Worm (Caenorhabditis elegans): ENCODE data around the gene nyn-1.
A peak's percentile ranks its signal among the peaks of the same experiment; 100 is the strongest.

The nyn-1 gene

DNA sequence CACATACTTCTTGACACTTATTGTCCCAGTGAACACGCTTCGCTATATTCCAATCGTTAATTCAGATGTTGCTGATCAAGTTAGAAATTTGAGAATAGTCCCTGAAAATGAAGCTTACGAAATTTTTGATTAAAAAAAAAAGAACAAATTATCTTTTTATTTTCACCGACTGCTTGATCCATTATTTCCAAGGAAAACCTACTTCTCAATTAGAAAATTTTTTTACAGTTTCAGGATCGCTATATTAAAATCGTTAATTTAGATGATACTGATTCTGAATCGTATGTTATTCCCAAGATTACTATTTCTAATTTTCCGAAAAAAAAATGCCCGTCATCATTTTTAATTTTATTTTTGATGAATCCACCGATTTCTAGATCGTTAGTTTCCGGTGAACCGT, 11.8 kb upstream of the nyn-1 start, which contains the start of gene T23G4.127:
Gene T23G4.127, minus strand, starts transcription at position 101 of the 400 bp plus-strand sequence.
- TF ChIP-seq egl-13 (tag; optimal IDR thresholded peaks at IDR 0.05) (no peak), fos-1 (tag; optimal IDR thresholded peaks at IDR 0.05) (no peak), irx-1 (tag; optimal IDR thresholded peaks at IDR 0.05) (no peak), ets-5 (GFP tag; IDR thresholded peaks at IDR 0.05) (no peak), elt-3 (tag; optimal IDR thresholded peaks at IDR 0.05) (no peak), blmp-1 (tag; optimal IDR thresholded peaks at IDR 0.05) (no peak), jun-1 (tag; optimal IDR thresholded peaks at IDR 0.05) (no peak), sptf-1 (tag; optimal IDR thresholded peaks at IDR 0.05) (no peak), ama-1 (optimal IDR thresholded peaks at IDR 0.05) (no peak), pax-3 (tag; optimal IDR thresholded peaks at IDR 0.05) (no peak), nhr-19 (GFP tag; conservative IDR thresholded peaks at IDR 0.05) (no peak), C34B4.2 (tag; optimal IDR thresholded peaks at IDR 0.05) (no peak)

ce11 chrIV:13696900-13697299, 10.1 kb upstream of the nyn-1 start:
- TF ChIP-seq rnt-1 (tag; optimal IDR thresholded peaks at IDR 0.05): peak; percentile 45
- no peak for TF ChIP-seq tbx-2 (tag; optimal IDR thresholded peaks at IDR 0.05)
- TF ChIP-seq nhr-85 (tag): no peak
- peak; percentile 42 for TF ChIP-seq dsc-1 (tag; optimal IDR thresholded peaks at IDR 0.05)

DNA sequence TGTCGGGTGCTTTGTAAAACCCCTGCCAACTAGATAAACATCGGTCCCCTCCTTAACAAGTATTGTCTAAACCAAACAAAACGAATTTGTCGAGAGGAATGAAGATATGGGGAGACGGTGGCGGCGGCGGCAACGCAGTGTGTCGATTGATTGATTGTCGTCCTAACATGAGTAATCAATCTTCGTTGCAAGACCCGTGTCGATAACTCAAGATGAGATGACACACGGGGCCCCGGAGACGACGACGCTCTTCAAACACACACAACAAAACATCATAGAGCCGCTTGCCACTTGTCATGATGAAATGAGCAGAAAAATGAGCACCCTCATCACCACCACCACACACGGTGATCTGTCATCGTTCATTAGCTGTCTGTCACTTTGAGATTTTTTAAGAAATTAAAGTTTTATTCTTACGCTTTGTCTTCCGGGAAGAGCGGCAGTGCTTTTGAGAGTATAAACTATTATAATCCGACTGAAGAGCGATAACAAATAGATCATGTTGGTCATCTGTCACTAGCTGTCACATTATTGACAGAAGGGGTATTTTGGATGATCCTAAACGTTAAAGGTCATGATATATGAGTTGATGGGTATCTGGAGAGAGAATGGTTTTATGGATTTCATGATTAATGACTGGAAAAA, 9.0 kb upstream of the nyn-1 start:
- peak; percentile 43 for TF ChIP-seq vab-15 (tag; optimal IDR thresholded peaks at IDR 0.05)
- no peak for TF ChIP-seq zag-1 (tag; optimal IDR thresholded peaks at IDR 0.05)
- TF ChIP-seq tbx-2 (tag; optimal IDR thresholded peaks at IDR 0.05): peak; percentile 85
- TF ChIP-seq lin-14 (GFP tag; optimal IDR thresholded peaks at IDR 0.05): peak; percentile 89
- TF ChIP-seq skn-1 (tag; optimal IDR thresholded peaks at IDR 0.05): no peak
- peak in 1 of 2 experiments; percentile 37 for TF ChIP-seq mdl-1 (tag; optimal IDR thresholded peaks at IDR 0.05)
- TF ChIP-seq unc-62 (GFP tag; optimal IDR thresholded peaks at IDR 0.05): peak; percentile 94
- no peak for TF ChIP-seq hlh-4 (tag; optimal IDR thresholded peaks at IDR 0.05)
- no peak for TF ChIP-seq unc-86 (tag; optimal IDR thresholded peaks at IDR 0.05)
- no peak for TF ChIP-seq ztf-4 (tag; optimal IDR thresholded peaks at IDR 0.05)
- TF ChIP-seq irx-1 (tag; optimal IDR thresholded peaks at IDR 0.05): peak; percentile 78
- peak; percentile 52 for TF ChIP-seq snu-23 (GFP tag; optimal IDR thresholded peaks at IDR 0.05)
- TF ChIP-seq elt-2 (tag; optimal IDR thresholded peaks at IDR 0.05): no peak
- peak; percentile 98 for TF ChIP-seq lin-39 (tag; optimal IDR thresholded peaks at IDR 0.05)
- no peak for TF ChIP-seq ceh-88 (GFP tag; IDR thresholded peaks at IDR 0.05)
- TF ChIP-seq dsc-1 (tag; optimal IDR thresholded peaks at IDR 0.05): peak; percentile 5
- TF ChIP-seq blmp-1 (tag; optimal IDR thresholded peaks at IDR 0.05): peak; percentile 10
- TF ChIP-seq pqm-1 (tag; optimal IDR thresholded peaks at IDR 0.05): no peak
- peak; percentile 83 for TF ChIP-seq nhr-71 (tag; optimal IDR thresholded peaks at IDR 0.05)
- no peak for TF ChIP-seq xbp-1 (tag; optimal IDR thresholded peaks at IDR 0.05)
- peak; percentile 25 for TF ChIP-seq nhr-47 (tag; optimal IDR thresholded peaks at IDR 0.05)
- peak; percentile 42 for TF ChIP-seq efl-3 (GFP tag; optimal IDR thresholded peaks at IDR 0.05)
- peak; percentile 83 for TF ChIP-seq nhr-85 (tag)
- peak; percentile 46 to 47 for TF ChIP-seq lsy-2 (tag; optimal IDR thresholded peaks at IDR 0.05)
- peak; percentile 61 for TF ChIP-seq nhr-19 (GFP tag; conservative IDR thresholded peaks at IDR 0.05)
- TF ChIP-seq ztf-11 (tag; optimal IDR thresholded peaks at IDR 0.05): peak in 1 of 2 experiments; percentile 82
- peak; percentile 95 for TF ChIP-seq rnt-1 (tag; optimal IDR thresholded peaks at IDR 0.05)
- peak; percentile 74 for TF ChIP-seq mab-9 (GFP tag; IDR thresholded peaks at IDR 0.05)
- no peak for TF ChIP-seq F16B12.6 (tag; optimal IDR thresholded peaks at IDR 0.05)
- no peak for TF ChIP-seq dpl-1 (GFP tag; optimal IDR thresholded peaks at IDR 0.05)
- TF ChIP-seq nhr-20 (tag; optimal IDR thresholded peaks at IDR 0.05): peak; percentile 47
